Worm (Caenorhabditis elegans) whole organism, late embryonic: ENCODE measurements around the gene sti-1.

ENCODE experiments used
- C38D4.7 ChIP-seq: fragments of 200-800 bp; sonication (Bioruptor generic); optimal IDR thresholded peaks from 2 replicates; lab custom pipeline; 2018; ENCODE audit warnings: mild to moderate bottlenecking, missing genetic modification characterization, moderate library complexity, missing compliant biosample characterization
- F13H6.1 ChIP-seq: sonication (generic microtip); optimal IDR thresholded peaks from 2 replicates; lab custom pipeline; 2016; ENCODE audit warnings: missing genetic modification characterization, missing compliant biosample characterization
- ceh-18 ChIP-seq: sonication (generic microtip); optimal IDR thresholded peaks from 2 replicates; lab custom pipeline; 2016; ENCODE audit warnings: missing genetic modification characterization, missing compliant biosample characterization
- ceh-2 ChIP-seq: sonication (generic microtip); optimal IDR thresholded peaks from 2 replicates; lab custom pipeline; 2016; ENCODE audit warnings: missing genotype, missing genetic modification characterization, missing compliant biosample characterization
- ceh-22 ChIP-seq: sonication (generic microtip); optimal IDR thresholded peaks from 2 replicates; lab custom pipeline; 2017; ENCODE audit warnings: missing biosample characterization, missing genetic modification characterization
- ceh-24 ChIP-seq: sonication (generic microtip); optimal IDR thresholded peaks from 2 replicates; lab custom pipeline; 2016; ENCODE audit warnings: mild to moderate bottlenecking, missing genetic modification characterization, missing compliant biosample characterization
- ceh-31 ChIP-seq: sonication (generic microtip); optimal IDR thresholded peaks from 2 replicates; lab custom pipeline; 2016; ENCODE audit warnings: missing genetic modification characterization, missing compliant biosample characterization
- ceh-34 ChIP-seq: sonication (generic microtip); optimal IDR thresholded peaks from 2 replicates; lab custom pipeline; 2016; ENCODE audit warnings: mild to moderate bottlenecking, missing genetic modification characterization, missing compliant biosample characterization
- ceh-45 ChIP-seq: fragments of 200-800 bp; sonication (Bioruptor generic); IDR thresholded peaks from 2 replicates; pipeline ENCODE4 v1.3.6; 2022; ENCODE audit warnings: missing genetic modification reagents, missing genetic modification characterization, missing compliant biosample characterization
- ceh-48 ChIP-seq: sonication (generic microtip); optimal IDR thresholded peaks from 2 replicates; lab custom pipeline; 2016; ENCODE audit warnings: missing genetic modification characterization, inconsistent platforms, missing compliant biosample characterization
- ceh-6 ChIP-seq: fragments of 200-800 bp; sonication (Bioruptor generic); optimal IDR thresholded peaks from 2 replicates; lab custom pipeline; 2018; ENCODE audit warnings: mild to moderate bottlenecking, missing genetic modification characterization, missing compliant biosample characterization
- ceh-9 ChIP-seq: sonication (generic microtip); optimal IDR thresholded peaks from 2 replicates; lab custom pipeline; 2016; ENCODE audit warnings: mild to moderate bottlenecking, missing genetic modification characterization, inconsistent platforms, missing compliant biosample characterization
- che-1 ChIP-seq: sonication (generic microtip); optimal IDR thresholded peaks from 2 replicates; lab custom pipeline; 2016; ENCODE audit warnings: mild to moderate bottlenecking, missing genetic modification characterization, missing compliant biosample characterization
- dve-1 ChIP-seq: sonication (generic microtip); optimal IDR thresholded peaks from 2 replicates; lab custom pipeline; 2017; ENCODE audit warnings: antibody characterized with exemption, mild to moderate bottlenecking, missing genetic modification characterization, missing compliant biosample characterization
- elt-2 ChIP-seq: sonication (generic microtip); optimal IDR thresholded peaks from 2 replicates; lab custom pipeline; 2016; ENCODE audit warnings: missing genetic modification reagents, missing genetic modification characterization, missing compliant biosample characterization
- elt-4 ChIP-seq: sonication (generic microtip); optimal IDR thresholded peaks from 2 replicates; lab custom pipeline; 2016; ENCODE audit warnings: missing genetic modification characterization, missing compliant biosample characterization
- ets-4 ChIP-seq: sonication (generic microtip); optimal IDR thresholded peaks from 2 replicates; lab custom pipeline; 2016; ENCODE audit warnings: missing genetic modification characterization, missing compliant biosample characterization
- fax-1 ChIP-seq: sonication (generic microtip); optimal IDR thresholded peaks from 2 replicates; lab custom pipeline; 2016; ENCODE audit warnings: missing genotype, missing genetic modification characterization, missing compliant biosample characterization
- fkh-10 ChIP-seq: fragments of 150-350 bp; optimal IDR thresholded peaks from 2 replicates; lab custom pipeline; 2014; ENCODE audit warnings: missing biosample characterization, missing genetic modification reagents, missing genetic modification characterization
- fkh-6 ChIP-seq: sonication (generic microtip); optimal IDR thresholded peaks from 2 replicates; lab custom pipeline; 2016; ENCODE audit warnings: missing genetic modification characterization, missing compliant biosample characterization
- hlh-13 ChIP-seq: fragments of 200-800 bp; sonication (Bioruptor generic); optimal IDR thresholded peaks from 2 replicates; lab custom pipeline; 2018; ENCODE audit warnings: mild to moderate bottlenecking, missing genetic modification characterization, missing compliant biosample characterization
- hlh-15 ChIP-seq: sonication (generic microtip); optimal IDR thresholded peaks from 2 replicates; lab custom pipeline; 2016; ENCODE audit warnings: missing genetic modification characterization, missing compliant biosample characterization
- hlh-30 ChIP-seq: sonication (generic microtip); optimal IDR thresholded peaks from 2 replicates; lab custom pipeline; 2017; ENCODE audit warnings: antibody characterized with exemption, missing genetic modification characterization, missing compliant biosample characterization; ENCODE audit not compliant: insufficient read depth
- hlh-6 ChIP-seq: sonication (generic microtip); optimal IDR thresholded peaks from 2 replicates; lab custom pipeline; 2016; ENCODE audit warnings: missing genotype, missing genetic modification characterization, missing compliant biosample characterization
- lim-6 ChIP-seq: sonication (generic microtip); optimal IDR thresholded peaks from 2 replicates; lab custom pipeline; 2016; ENCODE audit warnings: missing genetic modification characterization, missing compliant biosample characterization
- madf-2 ChIP-seq: sonication (generic microtip); optimal IDR thresholded peaks from 2 replicates; lab custom pipeline; 2017; ENCODE audit warnings: missing genetic modification characterization, missing compliant biosample characterization
- nhr-11 ChIP-seq: fragments of 150-350 bp; optimal IDR thresholded peaks from 2 replicates; lab custom pipeline; 2014; ENCODE audit warnings: missing biosample characterization, missing genetic modification characterization
- npax-4 ChIP-seq: sonication (generic microtip); optimal IDR thresholded peaks from 2 replicates; lab custom pipeline; 2016; ENCODE audit warnings: missing genetic modification characterization, missing compliant biosample characterization
- pag-3 ChIP-seq: sonication (generic microtip); optimal IDR thresholded peaks from 2 replicates; lab custom pipeline; 2016; ENCODE audit warnings: missing compliant biosample characterization, missing genetic modification characterization, borderline replicate concordance
- pat-9 ChIP-seq: fragments of 200-800 bp; sonication (Bioruptor generic); optimal IDR thresholded peaks from 2 replicates; lab custom pipeline; 2018; ENCODE audit warnings: mild to moderate bottlenecking, missing genetic modification characterization, moderate library complexity, missing compliant biosample characterization
- pax-1 ChIP-seq: fragments of 150-350 bp; optimal IDR thresholded peaks from 2 replicates; lab custom pipeline; 2014; ENCODE audit warnings: missing biosample characterization, missing genetic modification characterization
- pha-4 ChIP-seq: fragments of 150-350 bp; optimal IDR thresholded peaks from 2 replicates; lab custom pipeline; 2018; ENCODE audit warnings: missing biosample characterization, missing genetic modification reagents, missing genetic modification characterization
- pqm-1 ChIP-seq: sonication (generic microtip); optimal IDR thresholded peaks from 2 replicates; lab custom pipeline; 2016; ENCODE audit warnings: missing genetic modification characterization, missing compliant biosample characterization
- ref-2 ChIP-seq: sonication (generic microtip); optimal IDR thresholded peaks from 2 replicates; lab custom pipeline; 2016; ENCODE audit warnings: missing genetic modification characterization, missing compliant biosample characterization
- rnt-1 ChIP-seq: sonication (generic microtip); optimal IDR thresholded peaks from 2 replicates; lab custom pipeline; 2016; ENCODE audit warnings: missing genetic modification characterization, missing compliant biosample characterization
- sox-2 ChIP-seq: fragments of 200-800 bp; sonication (Bioruptor generic); IDR thresholded peaks from 2 replicates; pipeline ENCODE4 v1.3.6; 2022; ENCODE audit warnings: missing genetic modification reagents, missing genetic modification characterization, missing compliant biosample characterization
- sox-4 ChIP-seq: sonication (generic microtip); optimal IDR thresholded peaks from 2 replicates; lab custom pipeline; 2017; ENCODE audit warnings: mild to moderate bottlenecking, missing genetic modification characterization, inconsistent platforms, missing compliant biosample characterization
- tbx-2 ChIP-seq: sonication (generic microtip); optimal IDR thresholded peaks from 2 replicates; lab custom pipeline; 2016; ENCODE audit warnings: missing genetic modification characterization, missing compliant biosample characterization
- ttx-3 ChIP-seq: sonication (generic microtip); optimal IDR thresholded peaks from 2 replicates; lab custom pipeline; 2016; ENCODE audit warnings: missing genetic modification reagents, missing genetic modification characterization, missing compliant biosample characterization
- unc-3 ChIP-seq, 2 experiments: fragments of 200-800 bp in 1 of 2; sonication (Bioruptor generic) in 1 of 2; sonication (generic microtip) in 1 of 2; conservative IDR thresholded peaks in 1 of 2; optimal IDR thresholded peaks in 1 of 2; 2 replicates each; pipeline versions ENCODE4 v1.3.6 to Lab custom; 2016 to 2022; ENCODE audit warnings: missing compliant biosample characterization in 2 of 2, missing genetic modification characterization in 2 of 2, missing genetic modification reagents in 1 of 2
- unc-86 ChIP-seq: sonication (generic microtip); optimal IDR thresholded peaks from 2 replicates; lab custom pipeline; 2016; ENCODE audit warnings: missing genetic modification characterization, missing compliant biosample characterization
- ztf-16 ChIP-seq: sonication (generic microtip); optimal IDR thresholded peaks from 2 replicates; lab custom pipeline; 2017; ENCODE audit warnings: missing genetic modification characterization, missing compliant biosample characterization

The sti-1 gene

ce11 chrV:762340-762739 is 11.0 kb upstream of the sti-1 start, which contains the start of gene srp-2:
Gene srp-2, plus strand, starts transcription at chrV:762640.
- TF ChIP-seq ceh-31 (no peak), F13H6.1 (tag; lab: Kevin White, UChicago) (no peak), pat-9 (tag; lab: Kevin White, UChicago) (no peak), ceh-45 (GFP tag; lab: Robert Waterston, UW) (no peak), ceh-18 (tag; lab: Kevin White, UChicago) (no peak), pha-4 (tag; lab: Kevin White, UChicago) (no peak), nhr-11 (tag; lab: Kevin White, UChicago) (no peak), dve-1 (tag; lab: Kevin White, UChicago) (no peak), pag-3 (no peak), ceh-6 (GFP tag; lab: Kevin White, UChicago) (no peak), fkh-6 (no peak), madf-2 (no peak), pax-1 (no peak), ref-2 (tag; lab: Kevin White, UChicago) (no peak)

ce11 chrV:764732-765131 is 8.6 kb upstream of the sti-1 start, which contains the start of gene str-238:
Gene str-238, plus strand, starts transcription at chrV:765032.
- TF ChIP-seq hlh-30 (tag; lab: Kevin White, UChicago) = peak; percentile 22
- no peak for TF ChIP-seq elt-2 (tag; lab: Kevin White, UChicago)

- TF ChIP-seq pha-4 (tag; lab: Kevin White, UChicago) (no peak), rnt-1 (tag; lab: Kevin White, UChicago) (no peak), fax-1 (no peak), pag-3 (no peak), elt-4 (no peak), fkh-6 (no peak), lim-6 (tag; lab: Kevin White, UChicago) (no peak), madf-2 (no peak), ceh-9 (tag; lab: Kevin White, UChicago) (no peak), sox-4 (tag; lab: Kevin White, UChicago) (no peak), unc-86 (no peak), ceh-48 (tag; lab: Kevin White, UChicago) (no peak), tbx-2 (tag; lab: Kevin White, UChicago) (no peak), fkh-10 (no peak), unc-3 (GFP tag; conservative IDR thresholded peaks at IDR 0.05; lab: Robert Waterston, UW) (no peak), unc-3 (tag; optimal IDR thresholded peaks at IDR 0.05; lab: Kevin White, UChicago) (no peak), ttx-3 (tag; lab: Kevin White, UChicago) (no peak)
Observed at ce11 chrV:772210-772609, 1.1 kb upstream of the sti-1 start.

- no peak for TF ChIP-seq hlh-15 (tag; lab: Kevin White, UChicago)
- no peak for TF ChIP-seq ets-4 (tag; lab: Kevin White, UChicago)
Observed at ce11 chrV:774341-774740, 1.0 kb downstream of the sti-1 start.

- TF ChIP-seq ceh-45 (GFP tag; lab: Robert Waterston, UW) (no peak), che-1 (tag; lab: Kevin White, UChicago) (no peak), ceh-34 (tag; lab: Kevin White, UChicago) (no peak), ceh-9 (tag; lab: Kevin White, UChicago) (no peak), ceh-31 (no peak), ceh-2 (tag; lab: Kevin White, UChicago) (no peak), elt-4 (no peak), fkh-10 (no peak), hlh-6 (no peak), C38D4.7 (GFP tag; lab: Kevin White, UChicago) (no peak), ceh-6 (GFP tag; lab: Kevin White, UChicago) (no peak), hlh-13 (GFP tag; lab: Kevin White, UChicago) (no peak), npax-4 (tag; lab: Kevin White, UChicago) (no peak), pqm-1 (tag; lab: Kevin White, UChicago) (no peak), ceh-22 (tag; lab: Kevin White, UChicago) (no peak), sox-2 (GFP tag; lab: Robert Waterston, UW) (no peak), ztf-16 (tag; lab: Kevin White, UChicago) (no peak), ceh-24 (tag; lab: Kevin White, UChicago) (no peak), unc-86 (no peak)
Observed at ce11 chrV:774875-775359, 1.6 kb downstream of the sti-1 start, which contains the start of gene srbc-58. Gene srbc-58, plus strand, starts transcription at chrV:774995.
